Fruit fly (Drosophila melanogaster) S2 (cell line): ENCODE data around the gene tara.

ENCODE experiments used
- CG8478 ChIP-seq: fragments of >200 bp; optimal IDR thresholded peaks from 2 replicates; lab custom pipeline; 2018
- CTCF ChIP-seq, 2 experiments: fragments of >200 bp; optimal IDR thresholded peaks; 2 replicates each; lab custom pipeline; 2018

DNA sequence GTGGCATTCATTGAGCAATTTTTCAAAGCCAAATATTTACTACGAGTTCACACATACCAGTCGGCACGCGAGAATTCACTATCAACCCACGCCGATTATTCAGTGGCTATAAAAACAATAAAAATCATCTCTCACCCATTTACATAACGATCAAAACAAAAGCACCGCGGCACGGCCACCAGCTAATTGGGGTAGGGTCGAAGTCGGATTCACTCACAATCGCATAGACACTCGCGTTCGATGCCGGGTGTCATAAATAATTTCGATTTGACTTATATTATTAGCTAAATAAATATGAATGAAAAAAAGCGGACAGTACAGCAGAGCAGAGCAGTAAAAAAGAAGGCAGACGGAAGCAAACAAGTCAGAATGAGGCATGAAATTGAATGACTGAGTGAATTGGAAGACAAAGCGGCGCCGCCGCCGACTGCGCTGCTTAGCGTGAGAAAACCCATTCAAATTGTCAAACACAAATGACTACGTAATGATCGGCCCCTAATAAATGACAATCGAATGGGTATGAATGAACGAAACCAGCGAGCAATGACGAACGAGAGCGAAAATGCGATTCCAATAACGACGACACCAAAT lies 4.7 kb downstream of the tara start:
- TF ChIP-seq CG8478 (no peak), CTCF (optimal IDR thresholded peaks at IDR 0.05; lab: Kevin White, UChicago) (no peak)
